Fruit fly (Drosophila melanogaster) whole organism, prepupa: ENCODE measurements around the gene brm.

Source experiments
- CG10669 ChIP-seq: fragments of 200-800 bp; sonication (Bioruptor generic); optimal IDR thresholded peaks from 3 replicates; lab custom pipeline; 2018; ENCODE audit warnings: missing biosample characterization, mild to moderate bottlenecking, missing genetic modification characterization, moderate library complexity
- CG11902 ChIP-seq: fragments of 200-800 bp; sonication (Bioruptor generic); optimal IDR thresholded peaks from 3 replicates; lab custom pipeline; 2016; ENCODE audit warnings: missing biosample characterization, missing genetic modification characterization
- CG16779 ChIP-seq: fragments of 200-800 bp; sonication (Bioruptor generic); optimal IDR thresholded peaks from 3 replicates; lab custom pipeline; 2017; ENCODE audit warnings: missing biosample characterization, mild to moderate bottlenecking, missing genetic modification characterization
- CG3032 ChIP-seq: fragments of 200-800 bp; optimal IDR thresholded peaks from 2 replicates; lab custom pipeline; 2019; ENCODE audit warnings: missing biosample characterization, mild to moderate bottlenecking, missing genetic modification characterization, moderate library complexity
- CG6276 ChIP-seq: fragments of 200-800 bp; sonication (Bioruptor generic); optimal IDR thresholded peaks from 2 replicates; lab custom pipeline; 2017; ENCODE audit warnings: missing biosample characterization, mild to moderate bottlenecking, missing genetic modification characterization
- Eip93F ChIP-seq: fragments of 200-800 bp; sonication (Bioruptor generic); optimal IDR thresholded peaks from 2 replicates; lab custom pipeline; 2016; ENCODE audit warnings: missing biosample characterization, mild to moderate bottlenecking, missing genetic modification characterization
- Hr4 ChIP-seq: fragments of 200-800 bp; sonication (Bioruptor generic); optimal IDR thresholded peaks from 3 replicates; lab custom pipeline; 2016; ENCODE audit warnings: missing biosample characterization, missing genetic modification characterization
- Lpt ChIP-seq: fragments of 200-800 bp; sonication (Bioruptor generic); optimal IDR thresholded peaks from 3 replicates; lab custom pipeline; 2016; ENCODE audit warnings: missing biosample characterization, missing genetic modification characterization
- fd85E ChIP-seq: fragments of 200-800 bp; sonication (Bioruptor generic); optimal IDR thresholded peaks from 3 replicates; lab custom pipeline; 2016; ENCODE audit warnings: missing biosample characterization, missing genetic modification characterization
- lz ChIP-seq: fragments of 200-800 bp; sonication (Bioruptor generic); optimal IDR thresholded peaks from 3 replicates; lab custom pipeline; 2016; ENCODE audit warnings: missing biosample characterization, missing genetic modification characterization
- topi ChIP-seq: fragments of 200-800 bp; sonication (Bioruptor generic); optimal IDR thresholded peaks from 3 replicates; lab custom pipeline; 2016; ENCODE audit warnings: missing biosample characterization, missing genetic modification characterization

- TF ChIP-seq Hr4 (GFP tag; lab: Kevin White, UChicago): no peak
- no peak for TF ChIP-seq CG6276 (GFP tag; lab: Kevin White, UChicago)
- no peak for TF ChIP-seq CG11902 (GFP tag; lab: Kevin White, UChicago)
- no peak for TF ChIP-seq fd85E
- no peak for TF ChIP-seq topi
- TF ChIP-seq CG10669 (GFP tag; lab: Kevin White, UChicago): no peak
- TF ChIP-seq CG16779 (tag; lab: Kevin White, UChicago): no peak
- TF ChIP-seq lz (GFP tag; lab: Kevin White, UChicago): no peak
- no peak for TF ChIP-seq Lpt (GFP tag; lab: Kevin White, UChicago)
- TF ChIP-seq Eip93F (GFP tag; lab: Kevin White, UChicago): no peak
- TF ChIP-seq CG3032 (tag; lab: Kevin White, UChicago): no peak
These were observed 46.3 kb upstream of the brm start for dm6 chr3L:16028924-16029323.
